Fruit fly (Drosophila melanogaster) whole organism, embryonic: Measurements from ENCODE around the gene Acn.

ENCODE experiments used
- Aef1 ChIP-seq: fragments of 200-800 bp; sonication (Bioruptor generic); IDR thresholded peaks from 3 replicates; pipeline ENCODE4 v1.3.6; 2022; ENCODE audit warnings: missing biosample characterization, missing genetic modification characterization
- Bdp1 ChIP-seq: fragments of 200-800 bp; sonication (Bioruptor generic); optimal IDR thresholded peaks from 3 replicates; lab custom pipeline; 2016; ENCODE audit warnings: missing biosample characterization, missing genetic modification characterization
- CG10209 ChIP-seq: fragments of 200-800 bp; sonication (Bioruptor generic); optimal IDR thresholded peaks from 3 replicates; lab custom pipeline; 2017; ENCODE audit warnings: missing biosample characterization, mild to moderate bottlenecking, missing genetic modification characterization, missing genetic modification reagents
- CG11504 ChIP-seq: fragments of 200-800 bp; sonication (Bioruptor generic); optimal IDR thresholded peaks from 3 replicates; lab custom pipeline; 2019; ENCODE audit warnings: missing biosample characterization, mild to moderate bottlenecking, missing genetic modification characterization, moderate library complexity
- CG12744 ChIP-seq: fragments of 200-800 bp; sonication (Bioruptor generic); optimal IDR thresholded peaks from 2 replicates; lab custom pipeline; 2016; ENCODE audit warnings: missing biosample characterization, missing genetic modification characterization
- CG15073 ChIP-seq: fragments of 200-800 bp; sonication (Bioruptor generic); optimal IDR thresholded peaks from 2 replicates; lab custom pipeline; 2016; ENCODE audit warnings: missing biosample characterization, missing genetic modification characterization
- CG15269 ChIP-seq: fragments of 200-800 bp; sonication (Bioruptor generic); optimal IDR thresholded peaks from 2 replicates; lab custom pipeline; 2018; ENCODE audit warnings: missing biosample characterization, mild to moderate bottlenecking, missing genetic modification characterization, moderate library complexity
- CG15514 ChIP-seq: fragments of 200-800 bp; sonication (Bioruptor generic); optimal IDR thresholded peaks from 3 replicates; lab custom pipeline; 2017; ENCODE audit warnings: missing biosample characterization, missing genetic modification characterization, mild to moderate bottlenecking, moderate library complexity, missing genetic modification reagents
- CG17612 ChIP-seq: fragments of 200-800 bp; sonication (Bioruptor generic); IDR thresholded peaks from 2 replicates; pipeline ENCODE4 v1.3.6; 2022; ENCODE audit warnings: missing biosample characterization, missing genetic modification characterization
- CG18599 ChIP-seq: fragments of 200-800 bp; sonication (Bioruptor generic); optimal IDR thresholded peaks from 3 replicates; lab custom pipeline; 2017; ENCODE audit warnings: missing biosample characterization, missing genetic modification characterization, mild to moderate bottlenecking, moderate library complexity, missing genetic modification reagents
- CG2199 ChIP-seq: fragments of 200-800 bp; sonication (Bioruptor generic); IDR thresholded peaks from 3 replicates; pipeline ENCODE4 v1.3.6; 2022; ENCODE audit warnings: missing biosample characterization, missing genetic modification characterization
- CG2678 ChIP-seq: fragments of 200-800 bp; sonication (Bioruptor generic); optimal IDR thresholded peaks from 3 replicates; lab custom pipeline; 2019; ENCODE audit warnings: missing biosample characterization, mild to moderate bottlenecking, missing genetic modification characterization, moderate library complexity
- CG30020 ChIP-seq: fragments of 200-800 bp; optimal IDR thresholded peaks from 2 replicates; lab custom pipeline; 2019; ENCODE audit warnings: missing biosample characterization, mild to moderate bottlenecking, missing genetic modification characterization, moderate library complexity
- CG30403 ChIP-seq: fragments of 200-800 bp; sonication (Bioruptor generic); optimal IDR thresholded peaks from 3 replicates; lab custom pipeline; 2016; ENCODE audit warnings: missing biosample characterization, missing genetic modification characterization
- CG34376 ChIP-seq: fragments of 200-800 bp; sonication (Bioruptor generic); optimal IDR thresholded peaks from 2 replicates; lab custom pipeline; 2018; ENCODE audit warnings: missing biosample characterization, mild to moderate bottlenecking, missing genetic modification characterization
- CG9215 ChIP-seq: fragments of 200-800 bp; sonication (Bioruptor generic); IDR thresholded peaks from 2 replicates; pipeline ENCODE4 v1.3.6; 2022; ENCODE audit warnings: missing biosample characterization, missing genetic modification characterization
- CG9609 ChIP-seq: fragments of 200-800 bp; sonication (Bioruptor generic); optimal IDR thresholded peaks from 3 replicates; lab custom pipeline; 2016; ENCODE audit warnings: missing biosample characterization, missing genetic modification characterization
- Dek ChIP-seq: fragments of 200-800 bp; sonication (Bioruptor generic); optimal IDR thresholded peaks from 3 replicates; lab custom pipeline; 2019; ENCODE audit warnings: missing biosample characterization, mild to moderate bottlenecking, missing genetic modification characterization, moderate library complexity
- Dfd ChIP-seq, 2 experiments: fragments of >200 bp; optimal IDR thresholded peaks; 2 replicates each; lab custom pipeline; 2017; ENCODE audit warnings: missing biosample characterization in 2 of 2, missing genetic modification characterization in 2 of 2
- Drgx ChIP-seq: fragments of 200-800 bp; sonication (Bioruptor generic); IDR thresholded peaks from 2 replicates; pipeline ENCODE4 v1.3.6; 2022; ENCODE audit warnings: missing biosample characterization, missing genetic modification characterization
- Hand ChIP-seq: fragments of 200-800 bp; sonication (Bioruptor generic); optimal IDR thresholded peaks from 2 replicates; lab custom pipeline; 2017; ENCODE audit warnings: mild to moderate bottlenecking, missing biosample characterization, missing genetic modification reagents, missing genetic modification characterization
- HmgZ ChIP-seq: fragments of 200-800 bp; sonication (Bioruptor generic); optimal IDR thresholded peaks from 2 replicates; lab custom pipeline; 2018; ENCODE audit warnings: missing biosample characterization, mild to moderate bottlenecking, missing genetic modification characterization
- Hr78 ChIP-seq, 2 experiments: fragments of 200-800 bp in 1 of 2; fragments of >200 bp in 1 of 2; sonication (Bioruptor generic) in 1 of 2; optimal IDR thresholded peaks; 2 replicates each; lab custom pipeline; 2017 to 2019; ENCODE audit warnings: missing biosample characterization in 2 of 2, missing genetic modification characterization in 2 of 2, mild to moderate bottlenecking in 1 of 2, moderate library complexity in 1 of 2
- Jarid2 ChIP-seq: fragments of 200-800 bp; sonication (Bioruptor generic); optimal IDR thresholded peaks from 3 replicates; lab custom pipeline; 2017; ENCODE audit warnings: mild to moderate bottlenecking, missing biosample characterization, missing genetic modification reagents, missing genetic modification characterization
- Lpt ChIP-seq: fragments of >200 bp; optimal IDR thresholded peaks from 2 replicates; lab custom pipeline; 2018; ENCODE audit warnings: missing biosample characterization, missing genetic modification characterization
- Myb ChIP-seq: fragments of 200-800 bp; sonication (Bioruptor generic); optimal IDR thresholded peaks from 2 replicates; lab custom pipeline; 2016; ENCODE audit warnings: missing biosample characterization, missing genetic modification characterization
- NC2β ChIP-seq: fragments of 200-800 bp; sonication (Bioruptor generic); optimal IDR thresholded peaks from 2 replicates; lab custom pipeline; 2016; ENCODE audit warnings: missing biosample characterization, missing genetic modification characterization
- Nf-YB ChIP-seq: fragments of 200-800 bp; sonication (Bioruptor generic); optimal IDR thresholded peaks from 3 replicates; lab custom pipeline; 2019; ENCODE audit warnings: missing biosample characterization, mild to moderate bottlenecking, missing genetic modification characterization, moderate library complexity
- Pdp1 ChIP-seq, 2 experiments: fragments of 200-800 bp; sonication (Bioruptor generic); optimal IDR thresholded peaks; 3 replicates each; lab custom pipeline; 2016; ENCODE audit warnings: missing biosample characterization in 2 of 2, missing genetic modification characterization in 2 of 2, mild to moderate bottlenecking in 1 of 2, moderate library complexity in 1 of 2
- YL-1 ChIP-seq: fragments of 200-800 bp; sonication (Bioruptor generic); optimal IDR thresholded peaks from 3 replicates; lab custom pipeline; 2017; ENCODE audit warnings: missing biosample characterization, mild to moderate bottlenecking, missing genetic modification characterization
- cg ChIP-seq: fragments of 200-800 bp; sonication (Bioruptor generic); optimal IDR thresholded peaks from 3 replicates; lab custom pipeline; 2019; ENCODE audit warnings: missing biosample characterization, mild to moderate bottlenecking, missing genetic modification characterization, moderate library complexity
- exex ChIP-seq: fragments of 200-800 bp; sonication (Bioruptor generic); optimal IDR thresholded peaks from 4 replicates; lab custom pipeline; 2018; ENCODE audit warnings: missing biosample characterization, mild to moderate bottlenecking, missing genetic modification characterization, moderate library complexity
- gsb ChIP-seq: fragments of 200-800 bp; sonication (Bioruptor generic); IDR thresholded peaks from 2 replicates; pipeline ENCODE4 v1.3.6; 2022; ENCODE audit warnings: missing biosample characterization, missing genetic modification characterization
- insv ChIP-seq, 2 experiments: fragments of 200-800 bp; sonication (Bioruptor generic); optimal IDR thresholded peaks; 3 replicates each; lab custom pipeline; 2016 to 2018; ENCODE audit warnings: missing biosample characterization in 2 of 2, missing genetic modification characterization in 2 of 2
- lab ChIP-seq: fragments of 200-800 bp; sonication (Bioruptor generic); optimal IDR thresholded peaks from 3 replicates; lab custom pipeline; 2017; ENCODE audit warnings: missing biosample characterization, missing genetic modification characterization, mild to moderate bottlenecking, moderate library complexity, missing genetic modification reagents
- sd ChIP-seq: fragments of 200-800 bp; sonication (Bioruptor generic); optimal IDR thresholded peaks from 3 replicates; lab custom pipeline; 2018; ENCODE audit warnings: missing biosample characterization, mild to moderate bottlenecking, missing genetic modification characterization, moderate library complexity
- sug ChIP-seq: fragments of 200-800 bp; optimal IDR thresholded peaks from 2 replicates; lab custom pipeline; 2019; ENCODE audit warnings: missing biosample characterization, mild to moderate bottlenecking, missing genetic modification characterization, moderate library complexity
- yki ChIP-seq: fragments of >200 bp; optimal IDR thresholded peaks from 3 replicates; lab custom pipeline; 2018

The Acn gene

DNA sequence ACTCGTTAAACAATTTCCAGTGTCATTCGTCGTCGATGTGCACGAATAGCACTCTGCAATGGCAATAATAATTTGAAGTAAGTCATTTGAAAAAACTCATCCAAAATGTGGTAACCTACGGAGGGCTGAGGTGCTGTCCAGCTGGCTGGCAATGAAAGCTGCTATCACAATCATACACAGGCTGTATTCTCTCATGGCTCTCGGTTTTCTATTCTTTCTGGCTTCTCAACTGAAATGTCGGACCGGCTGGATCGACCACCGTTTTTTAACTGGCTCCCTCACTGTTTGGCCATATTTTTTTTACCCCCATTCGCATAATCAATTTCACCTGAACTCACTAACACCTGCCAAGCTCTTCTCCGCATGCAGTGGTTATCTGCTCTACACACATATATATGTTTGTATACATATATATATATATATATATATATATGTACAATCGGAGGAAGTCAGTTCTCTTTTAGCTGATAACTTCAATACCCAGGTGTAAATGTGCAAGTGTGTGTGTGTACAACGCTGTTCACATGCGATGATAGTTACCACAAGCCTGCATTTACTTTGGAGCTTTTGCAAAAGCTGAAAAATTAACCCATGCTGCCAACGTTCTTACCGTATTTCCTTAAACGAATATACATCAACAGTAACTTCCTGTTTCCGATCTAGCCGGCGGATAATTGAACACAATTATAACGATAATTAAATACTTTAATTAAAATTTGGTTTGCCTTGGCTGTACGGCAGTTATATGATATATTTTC lies 49.3 kb upstream of the Acn start, which contains the start of gene CG10650 (continued):
- TF ChIP-seq Nf-YB (GFP tag; lab: Kevin White, UChicago), result peak; percentile 10
- TF ChIP-seq Lpt (GFP tag; lab: Kevin White, UChicago), result no peak
- no peak for TF ChIP-seq Myb (GFP tag; lab: Kevin White, UChicago)
- TF ChIP-seq CG15514 (GFP tag; lab: Kevin White, UChicago), result no peak
- peak; percentile 13 for TF ChIP-seq CG18599 (GFP tag; lab: Kevin White, UChicago)
- no peak for TF ChIP-seq CG15073 (GFP tag; lab: Kevin White, UChicago)
- peak; percentile 62 for TF ChIP-seq Jarid2 (GFP tag; lab: Kevin White, UChicago)
- TF ChIP-seq CG9215 (GFP tag; lab: Robert Waterston, UW), result no peak
- no peak for TF ChIP-seq Drgx (GFP tag; lab: Robert Waterston, UW)
- TF ChIP-seq yki, result no peak
- no peak for TF ChIP-seq CG12744 (GFP tag; lab: Kevin White, UChicago)
- no peak for TF ChIP-seq Dfd (GFP tag; optimal IDR thresholded peaks at IDR 0.05; lab: Kevin White, UChicago)
- no peak for TF ChIP-seq insv (GFP tag; optimal IDR thresholded peaks at IDR 0.05; lab: Kevin White, UChicago)
- TF ChIP-seq CG10209 (GFP tag; lab: Kevin White, UChicago), result no peak
- TF ChIP-seq CG9609 (GFP tag; lab: Kevin White, UChicago), result no peak
- no peak for TF ChIP-seq Bdp1
- TF ChIP-seq Hand, result no peak
- peak; percentile 47 for TF ChIP-seq lab (GFP tag; lab: Kevin White, UChicago)
- no peak for TF ChIP-seq CG17612 (GFP tag; lab: Robert Waterston, UW)
- peak; percentile 73 for TF ChIP-seq sug
- peak in 1 of 2 experiments; percentile 34 for TF ChIP-seq Pdp1 (GFP tag; optimal IDR thresholded peaks at IDR 0.05; lab: Kevin White, UChicago)
- no peak for TF ChIP-seq Aef1
- TF ChIP-seq Hr78 (GFP tag; optimal IDR thresholded peaks at IDR 0.05; lab: Kevin White, UChicago), result peak in 1 of 2 experiments; percentile 15
- peak; percentile 17 for TF ChIP-seq CG34376 (GFP tag; lab: Kevin White, UChicago)
- TF ChIP-seq CG2199 (GFP tag; lab: Robert Waterston, UW), result 0 out of 3 replicates have a peak, but pooled peaks have one; percentile 34
- TF ChIP-seq HmgZ (tag; lab: Kevin White, UChicago), result peak; percentile 29
- no peak for TF ChIP-seq CG30020 (tag; lab: Kevin White, UChicago)
- TF ChIP-seq CG11504, result no peak
- no peak for TF ChIP-seq CG30403 (GFP tag; lab: Kevin White, UChicago)
- TF ChIP-seq cg, result peak; percentile 67
- TF ChIP-seq YL-1 (GFP tag; lab: Kevin White, UChicago), result no peak
- TF ChIP-seq gsb (GFP tag; lab: Robert Waterston, UW), result no peak
- TF ChIP-seq, all 482 proteins: peak for 20

DNA sequence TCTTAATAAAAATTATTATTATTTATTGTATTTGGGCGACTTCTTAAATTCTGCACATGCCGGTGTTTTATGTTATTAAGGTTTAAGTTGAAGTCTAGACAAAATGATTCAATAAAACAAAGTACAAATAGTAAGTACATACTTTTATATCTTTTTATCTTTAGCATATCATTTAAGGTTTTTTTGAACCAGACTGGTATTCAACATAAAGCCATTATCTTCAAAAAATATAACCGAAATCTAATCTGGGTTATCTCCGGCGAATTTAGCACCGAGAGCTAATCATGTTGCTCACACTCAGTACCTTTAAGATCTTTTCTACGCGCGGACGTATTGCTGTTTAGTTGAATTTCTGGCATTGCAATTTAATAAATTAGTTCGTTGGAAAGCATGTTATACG lies 48.0 kb upstream of the Acn start, which contains the start of gene CG31792:
TSS of gene CG31792 (plus strand) at position 301 of the 400 bp plus-strand sequence.
- peak; percentile 12 for TF ChIP-seq CG34376 (GFP tag; lab: Kevin White, UChicago)
- TF ChIP-seq sd, result peak; percentile 4
- no peak for TF ChIP-seq Dek (tag; lab: Kevin White, UChicago)
- peak; percentile 3 for TF ChIP-seq CG2678
- TF ChIP-seq CG15269 (tag; lab: Kevin White, UChicago), result peak; percentile 18
- TF ChIP-seq NC2β (GFP tag; lab: Kevin White, UChicago), result no peak
- TF ChIP-seq exex (tag; lab: Kevin White, UChicago), result peak; percentile 48
